Fruit fly (Drosophila melanogaster) whole organism, embryonic: Measurements from ENCODE around the gene CG14309.

Experiments
- CG17612 ChIP-seq: fragments of 200-800 bp; sonication (Bioruptor generic); IDR thresholded peaks from 2 replicates; pipeline ENCODE4 v1.3.6; 2022; ENCODE audit warnings: missing biosample characterization, missing genetic modification characterization
- Doc2 ChIP-seq: fragments of 200-800 bp; sonication (Bioruptor generic); IDR thresholded peaks from 2 replicates; pipeline ENCODE4 v1.3.6; 2022; ENCODE audit warnings: missing biosample characterization, missing genetic modification characterization
- Fer2 ChIP-seq: fragments of 200-800 bp; sonication (Bioruptor generic); optimal IDR thresholded peaks from 2 replicates; lab custom pipeline; 2018; ENCODE audit warnings: missing biosample characterization, mild to moderate bottlenecking, missing genetic modification characterization, moderate library complexity
- Gsc ChIP-seq: fragments of 200-800 bp; sonication (Bioruptor generic); IDR thresholded peaks from 2 replicates; pipeline ENCODE4 v1.3.6; 2022; ENCODE audit warnings: missing biosample characterization, missing genetic modification characterization
- Sin3A ChIP-seq: fragments of >200 bp; optimal IDR thresholded peaks from 2 replicates; lab custom pipeline; 2018
- h ChIP-seq: fragments of >200 bp; optimal IDR thresholded peaks from 2 replicates; lab custom pipeline; 2017
- mld ChIP-seq: fragments of 200-800 bp; sonication (Bioruptor generic); IDR thresholded peaks from 3 replicates; pipeline ENCODE4 v1.3.6; 2022; ENCODE audit warnings: missing biosample characterization, missing genetic modification characterization; ENCODE audit not compliant: partially characterized antibody
- rib ChIP-seq: fragments of 200-800 bp; sonication (Bioruptor generic); IDR thresholded peaks from 2 replicates; pipeline ENCODE4 v1.3.6; 2022; ENCODE audit warnings: missing biosample characterization, missing genetic modification characterization
- sens-2 ChIP-seq: fragments of 200-800 bp; sonication (Bioruptor generic); IDR thresholded peaks from 2 replicates; pipeline ENCODE4 v1.3.6; 2022; ENCODE audit warnings: missing biosample characterization, missing genetic modification characterization
- ssp ChIP-seq: fragments of 200-800 bp; sonication (Bioruptor generic); IDR thresholded peaks from 2 replicates; pipeline ENCODE4 v1.3.6; 2022; ENCODE audit warnings: missing biosample characterization, missing genetic modification characterization

DNA sequence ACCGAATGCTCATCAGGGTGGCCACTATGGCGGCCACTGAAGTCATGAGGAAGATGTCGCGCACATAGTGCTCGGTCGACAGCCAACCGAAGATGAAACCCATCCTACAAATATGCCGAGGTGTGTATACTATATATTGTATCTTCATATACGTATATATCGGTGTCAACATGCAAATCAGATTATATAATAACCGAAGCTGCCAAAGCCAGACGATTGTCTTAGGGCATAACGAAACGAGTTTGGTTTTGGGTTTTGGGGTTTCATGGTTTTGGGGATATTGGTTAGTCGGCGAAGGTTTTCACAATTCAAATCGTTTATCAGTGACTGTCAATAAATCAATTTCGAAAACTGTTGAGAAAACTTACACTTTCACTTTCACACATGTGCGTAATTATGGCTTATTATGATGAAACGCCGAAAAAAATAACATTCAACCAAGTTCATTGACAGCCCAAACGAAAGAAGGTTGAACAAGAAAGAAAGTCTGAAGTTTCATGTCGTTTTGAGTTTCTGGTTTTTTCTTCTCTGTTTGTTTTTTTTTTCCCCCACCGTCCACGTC lies 4.5 kb downstream of the CG14309 start:
- TF ChIP-seq h (lab: Kevin White, UChicago) (no peak), Gsc (GFP tag; lab: Robert Waterston, UW) (no peak), ssp (GFP tag; lab: Robert Waterston, UW) (no peak), rib (GFP tag; lab: Robert Waterston, UW) (no peak), Doc2 (GFP tag; lab: Robert Waterston, UW) (no peak), CG17612 (GFP tag; lab: Robert Waterston, UW) (no peak), mld (no peak), Sin3A (lab: Kevin White, UChicago) (no peak), sens-2 (no peak), Fer2 (no peak)
